Fruit fly (Drosophila melanogaster): ENCODE data around the gene Ras64B.

Gene Ras64B

dm6 chr3L:4138804-4139521, at the start of gene Ras64B, which contains the start of gene Rop:
Ras64B (plus strand) TSS chr3L:4139076.
Rop (minus strand) TSS chr3L:4138996.
- TF ChIP-seq CG8319 (GFP tag; optimal IDR thresholded peaks at IDR 0.05) (no peak), CG8119 (GFP tag; IDR thresholded peaks at IDR 0.05) (peak; percentile 22; the same call in 1 of the 3 replicates), lz (GFP tag; optimal IDR thresholded peaks at IDR 0.05) (peak; percentile 20), esn (GFP tag; optimal IDR thresholded peaks at IDR 0.05) (peak; percentile 57), Sox14 (GFP tag; optimal IDR thresholded peaks at IDR 0.05) (peak; percentile 75), CG3919 (GFP tag; optimal IDR thresholded peaks at IDR 0.05) (no peak), svp (GFP tag) (peak; percentile 94), CG3032 (tag; optimal IDR thresholded peaks at IDR 0.05) (peak; percentile 29), Ets21C (GFP tag; optimal IDR thresholded peaks at IDR 0.05) (no peak), Eip78C (GFP tag) (no peak), CG15336 (GFP tag; IDR thresholded peaks at IDR 0.05) (peak; percentile 14; the same call in 1 of the 2 replicates), fkh (GFP tag; optimal IDR thresholded peaks at IDR 0.05) (peak; percentile 87)

dm6 chr3L:4092705-4093257, 46.1 kb upstream of the Ras64B start, which contains the start of gene CG14990:
CG14990 (plus strand) TSS chr3L:4093207.
- TF ChIP-seq CG11762 (GFP tag; optimal IDR thresholded peaks at IDR 0.05; ENCODE audit: insufficient read depth), result no peak
- no peak for TF ChIP-seq OdsH (GFP tag; optimal IDR thresholded peaks at IDR 0.05)
- no peak for TF ChIP-seq Met (GFP tag; optimal IDR thresholded peaks at IDR 0.05)
- no peak for TF ChIP-seq CG8632 (GFP tag; optimal IDR thresholded peaks at IDR 0.05)
- no peak for TF ChIP-seq vri (GFP tag; optimal IDR thresholded peaks at IDR 0.05)
- TF ChIP-seq CG11902 (GFP tag; optimal IDR thresholded peaks at IDR 0.05), result no peak
- no peak for TF ChIP-seq CG15336 (GFP tag; IDR thresholded peaks at IDR 0.05)
- TF ChIP-seq esn (GFP tag; optimal IDR thresholded peaks at IDR 0.05), result no peak
- no peak for TF ChIP-seq Eip78C (GFP tag)
- TF ChIP-seq cyc (GFP tag; optimal IDR thresholded peaks at IDR 0.05), result no peak
- no peak for TF ChIP-seq Blimp-1 (GFP tag; optimal IDR thresholded peaks at IDR 0.05)
- no peak for TF ChIP-seq CG7368 (GFP tag; optimal IDR thresholded peaks at IDR 0.05)
- no peak for TF ChIP-seq CG4318 (GFP tag; optimal IDR thresholded peaks at IDR 0.05)
- no peak for TF ChIP-seq Lpt (GFP tag; optimal IDR thresholded peaks at IDR 0.05)
- TF ChIP-seq Ets96B (tag; optimal IDR thresholded peaks at IDR 0.05), result no peak
- no peak for TF ChIP-seq ss (GFP tag; optimal IDR thresholded peaks at IDR 0.05)

dm6 chr3L:4096546-4096945, 42.3 kb upstream of the Ras64B start:
- TF ChIP-seq ss (GFP tag; optimal IDR thresholded peaks at IDR 0.05), result peak in 1 of 2 experiments; percentile 96
- TF ChIP-seq CG10669 (GFP tag; optimal IDR thresholded peaks at IDR 0.05), result no peak

- TF ChIP-seq Eip78C (GFP tag), result no peak
- peak; percentile 4 for TF ChIP-seq svp (GFP tag)
- TF ChIP-seq Ets21C (GFP tag; optimal IDR thresholded peaks at IDR 0.05), result no peak
- TF ChIP-seq achi (GFP tag; optimal IDR thresholded peaks at IDR 0.05), result no peak
- TF ChIP-seq fkh (GFP tag; optimal IDR thresholded peaks at IDR 0.05), result peak; percentile 36
- TF ChIP-seq spab (GFP tag; optimal IDR thresholded peaks at IDR 0.05), result no peak
- no peak for TF ChIP-seq CG3919 (GFP tag; optimal IDR thresholded peaks at IDR 0.05)
- TF ChIP-seq Eip75B (GFP tag; optimal IDR thresholded peaks at IDR 0.05), result no peak
- no peak for TF ChIP-seq CG8119 (GFP tag; IDR thresholded peaks at IDR 0.05)
- no peak for TF ChIP-seq CG9139 (GFP tag; optimal IDR thresholded peaks at IDR 0.05)
- no peak for TF ChIP-seq eg (GFP tag; IDR thresholded peaks at IDR 0.05)
- no peak for TF ChIP-seq Eip93F (GFP tag; optimal IDR thresholded peaks at IDR 0.05)
- TF ChIP-seq CG15336 (GFP tag; IDR thresholded peaks at IDR 0.05), result no peak
- TF ChIP-seq Gug (GFP tag; IDR thresholded peaks at IDR 0.05), result no peak
- no peak for TF ChIP-seq Hr38 (GFP tag; optimal IDR thresholded peaks at IDR 0.05)
Observed at dm6 chr3L:4099194-4099593, 39.7 kb upstream of the Ras64B start.

All from whole organism, prepupa.